Fruit fly (Drosophila melanogaster): Measurements from ENCODE around the gene ppk31.

The ppk31 gene

dm6 chr3R:27151516-27151823, 11.5 kb upstream of the ppk31 start, which contains the start of gene Men-b (continued):
- no peak for TF ChIP-seq Chrac-16 (GFP tag; optimal IDR thresholded peaks at IDR 0.05)
- no peak for TF ChIP-seq NK7.1 (GFP tag; optimal IDR thresholded peaks at IDR 0.05)
- no peak for TF ChIP-seq lov (optimal IDR thresholded peaks at IDR 0.05)
- TF ChIP-seq lov (GFP tag; IDR thresholded peaks at IDR 0.05) = no peak
- TF ChIP-seq sd (tag; optimal IDR thresholded peaks at IDR 0.05) = no peak
- TF ChIP-seq C15 (GFP tag; IDR thresholded peaks at IDR 0.05) = no peak
- TF ChIP-seq CG8924 (tag; optimal IDR thresholded peaks at IDR 0.05) = no peak
- TF ChIP-seq CG8388 (GFP tag; optimal IDR thresholded peaks at IDR 0.05) = no peak
- TF ChIP-seq slou (GFP tag; optimal IDR thresholded peaks at IDR 0.05) = no peak
- TF ChIP-seq seq (GFP tag; IDR thresholded peaks at IDR 0.05) = no peak
- no peak for TF ChIP-seq CG2120 (GFP tag; optimal IDR thresholded peaks at IDR 0.05)
- peak; percentile 97 for TF ChIP-seq pita (GFP tag; optimal IDR thresholded peaks at IDR 0.05)
- TF ChIP-seq CG5953 (GFP tag; IDR thresholded peaks at IDR 0.05) = no peak
- peak; percentile 9 for TF ChIP-seq CG12769 (tag; optimal IDR thresholded peaks at IDR 0.05)
- peak; percentile 63 for TF ChIP-seq Jarid2 (GFP tag; optimal IDR thresholded peaks at IDR 0.05)
- no peak for TF ChIP-seq CG8290 (GFP tag; optimal IDR thresholded peaks at IDR 0.05)
- peak in 1 of 2 experiments; percentile 83 for TF ChIP-seq CG8290 (tag; optimal IDR thresholded peaks at IDR 0.05)
- TF ChIP-seq CG7963 (GFP tag; IDR thresholded peaks at IDR 0.05; ENCODE audit: partially characterized antibody) = no peak
- TF ChIP-seq CG34422 (GFP tag; IDR thresholded peaks at IDR 0.05) = peak; percentile 32; the same call in 1 of the 3 replicates
- no peak for TF ChIP-seq MTF-1 (GFP tag; optimal IDR thresholded peaks at IDR 0.05; ENCODE audit: borderline replicate concordance)
- peak; percentile 46; the same call in 1 of the 2 replicates for TF ChIP-seq Bgb (GFP tag; IDR thresholded peaks at IDR 0.05; ENCODE audit: partially characterized antibody)
- no peak for TF ChIP-seq Abd-B (GFP tag; optimal IDR thresholded peaks at IDR 0.05)
- TF ChIP-seq cato (GFP tag; optimal IDR thresholded peaks at IDR 0.05; ENCODE audit: borderline replicate concordance) = no peak
- TF ChIP-seq CG10321 (GFP tag; IDR thresholded peaks at IDR 0.05) = 0 out of 2 replicates have a peak, but pooled peaks have one; percentile 15
- TF ChIP-seq CG15269 (tag; optimal IDR thresholded peaks at IDR 0.05) = no peak
- no peak for TF ChIP-seq Poxn (GFP tag; IDR thresholded peaks at IDR 0.05)
- TF ChIP-seq MESR4 (GFP tag; optimal IDR thresholded peaks at IDR 0.05) = peak; percentile 20
- no peak; the same call in 2 of the 3 replicates for TF ChIP-seq row (GFP tag; IDR thresholded peaks at IDR 0.05)
- TF ChIP-seq kni (GFP tag; optimal IDR thresholded peaks at IDR 0.05) = no peak
- TF ChIP-seq pnt (GFP tag; optimal IDR thresholded peaks at IDR 0.05) = no peak
- TF ChIP-seq run (tag; optimal IDR thresholded peaks at IDR 0.05) = no peak
- TF ChIP-seq ranshi (GFP tag; IDR thresholded peaks at IDR 0.05) = no peak
- no peak for TF ChIP-seq CG7357 (GFP tag; IDR thresholded peaks at IDR 0.05)
- TF ChIP-seq Hsf (GFP tag; optimal IDR thresholded peaks at IDR 0.05) = no peak
- TF ChIP-seq NC2β (GFP tag; optimal IDR thresholded peaks at IDR 0.05) = no peak
- TF ChIP-seq grn (GFP tag; optimal IDR thresholded peaks at IDR 0.05) = no peak
- no peak for TF ChIP-seq mam (GFP tag; optimal IDR thresholded peaks at IDR 0.05)
- TF ChIP-seq Hr3 (GFP tag; optimal IDR thresholded peaks at IDR 0.05) = no peak
- no peak for TF ChIP-seq CG11456 (GFP tag; IDR thresholded peaks at IDR 0.05)
- TF ChIP-seq Atf6 (GFP tag; IDR thresholded peaks at IDR 0.05) = no peak
- peak; percentile 78 for TF ChIP-seq CG1603 (tag; optimal IDR thresholded peaks at IDR 0.05)
- no peak for TF ChIP-seq usp (GFP tag; optimal IDR thresholded peaks at IDR 0.05)
- TF ChIP-seq phol (tag; optimal IDR thresholded peaks at IDR 0.05) = no peak
- no peak for TF ChIP-seq onecut (GFP tag; IDR thresholded peaks at IDR 0.05)
- TF ChIP-seq TFAM (GFP tag; optimal IDR thresholded peaks at IDR 0.05) = no peak
- no peak for TF ChIP-seq Ssrp (tag; optimal IDR thresholded peaks at IDR 0.05)
- TF ChIP-seq Mrtf (GFP tag; IDR thresholded peaks at IDR 0.05) = no peak
- no peak for TF ChIP-seq CG17359 (tag; optimal IDR thresholded peaks at IDR 0.05)
- TF ChIP-seq CG11696 (GFP tag; IDR thresholded peaks at IDR 0.05) = no peak
- TF ChIP-seq D (optimal IDR thresholded peaks at IDR 0.05) = no peak
- TF ChIP-seq D (GFP tag; optimal IDR thresholded peaks at IDR 0.05) = no peak
- peak; percentile 11 for TF ChIP-seq BEAF-32 (GFP tag; optimal IDR thresholded peaks at IDR 0.05)
- TF ChIP-seq CG17186 (GFP tag; optimal IDR thresholded peaks at IDR 0.05) = peak; percentile 53
